Fruit fly (Drosophila melanogaster) whole organism, embryonic: ENCODE data around the gene CG10214.

Source experiments
- CG13424 ChIP-seq: fragments of 200-800 bp; sonication (Bioruptor generic); optimal IDR thresholded peaks from 2 replicates; lab custom pipeline; 2019; ENCODE audit warnings: missing biosample characterization, mild to moderate bottlenecking, missing genetic modification characterization, moderate library complexity
- CG13775 ChIP-seq: fragments of 200-800 bp; sonication (Bioruptor generic); optimal IDR thresholded peaks from 3 replicates; lab custom pipeline; 2017; ENCODE audit warnings: missing biosample characterization, mild to moderate bottlenecking, missing genetic modification characterization
- CG14014 ChIP-seq: fragments of 200-800 bp; sonication (Bioruptor generic); IDR thresholded peaks from 2 replicates; pipeline ENCODE4 v1.3.6; 2022; ENCODE audit warnings: missing biosample characterization, missing genetic modification characterization
- CG15601 ChIP-seq: fragments of 200-800 bp; sonication (Bioruptor generic); optimal IDR thresholded peaks from 3 replicates; lab custom pipeline; 2019; ENCODE audit warnings: missing biosample characterization, mild to moderate bottlenecking, missing genetic modification characterization, moderate library complexity
- CG16779 ChIP-seq: fragments of 200-800 bp; sonication (Bioruptor generic); IDR thresholded peaks from 2 replicates; pipeline ENCODE4 v1.3.6; 2022; ENCODE audit warnings: missing biosample characterization, missing genetic modification characterization
- CG1792 ChIP-seq: fragments of 200-800 bp; sonication (Bioruptor generic); optimal IDR thresholded peaks from 2 replicates; lab custom pipeline; 2016; ENCODE audit warnings: missing biosample characterization, missing genetic modification characterization
- CG18599 ChIP-seq: fragments of 200-800 bp; sonication (Bioruptor generic); optimal IDR thresholded peaks from 3 replicates; lab custom pipeline; 2017; ENCODE audit warnings: missing biosample characterization, missing genetic modification characterization, mild to moderate bottlenecking, moderate library complexity, missing genetic modification reagents
- CG18619 ChIP-seq: fragments of 200-800 bp; sonication (Bioruptor generic); optimal IDR thresholded peaks from 3 replicates; lab custom pipeline; 2017; ENCODE audit warnings: missing biosample characterization, mild to moderate bottlenecking, missing genetic modification characterization
- CG30403 ChIP-seq: fragments of 200-800 bp; sonication (Bioruptor generic); optimal IDR thresholded peaks from 3 replicates; lab custom pipeline; 2016; ENCODE audit warnings: missing biosample characterization, missing genetic modification characterization
- CG31388 ChIP-seq: fragments of 200-800 bp; sonication (Bioruptor generic); optimal IDR thresholded peaks from 2 replicates; lab custom pipeline; 2016; ENCODE audit warnings: missing biosample characterization, missing genetic modification characterization
- CG32532 ChIP-seq: fragments of 200-800 bp; sonication (Bioruptor generic); IDR thresholded peaks from 2 replicates; pipeline ENCODE4 v1.3.6; 2022; ENCODE audit warnings: missing biosample characterization, missing genetic modification characterization
- CG3281 ChIP-seq: fragments of 200-800 bp; sonication (Bioruptor generic); optimal IDR thresholded peaks from 3 replicates; lab custom pipeline; 2017; ENCODE audit warnings: missing biosample characterization, mild to moderate bottlenecking, missing genetic modification characterization
- CG4707 ChIP-seq: fragments of 200-800 bp; sonication (Bioruptor generic); optimal IDR thresholded peaks from 2 replicates; lab custom pipeline; 2018; ENCODE audit warnings: missing biosample characterization, mild to moderate bottlenecking, missing genetic modification characterization, moderate library complexity
- CG4854 ChIP-seq: fragments of 200-800 bp; sonication (Bioruptor generic); optimal IDR thresholded peaks from 2 replicates; lab custom pipeline; 2016; ENCODE audit warnings: missing biosample characterization, missing genetic modification characterization, inconsistent platforms
- CG6175 ChIP-seq: fragments of 200-800 bp; sonication (Bioruptor generic); IDR thresholded peaks from 3 replicates; pipeline ENCODE4 v1.3.6; 2022; ENCODE audit warnings: missing biosample characterization, missing genetic modification characterization
- CG6765 ChIP-seq: fragments of 200-800 bp; sonication (Bioruptor generic); optimal IDR thresholded peaks from 3 replicates; lab custom pipeline; 2017; ENCODE audit warnings: missing biosample characterization, mild to moderate bottlenecking, missing genetic modification characterization
- CG8281 ChIP-seq: fragments of 200-800 bp; sonication (Bioruptor generic); optimal IDR thresholded peaks from 2 replicates; lab custom pipeline; 2018; ENCODE audit warnings: missing biosample characterization, mild to moderate bottlenecking, missing genetic modification characterization, moderate library complexity
- CoRest ChIP-seq: fragments of 200-800 bp; sonication (Bioruptor generic); optimal IDR thresholded peaks from 3 replicates; lab custom pipeline; 2018; ENCODE audit warnings: missing biosample characterization, mild to moderate bottlenecking, missing genetic modification characterization, moderate library complexity
- D19A ChIP-seq: fragments of 200-800 bp; optimal IDR thresholded peaks from 3 replicates; lab custom pipeline; 2019; ENCODE audit warnings: missing biosample characterization, mild to moderate bottlenecking, missing genetic modification characterization, moderate library complexity
- D19B ChIP-seq: fragments of 200-800 bp; sonication (Bioruptor generic); optimal IDR thresholded peaks from 2 replicates; lab custom pipeline; 2017; ENCODE audit warnings: missing biosample characterization, mild to moderate bottlenecking, missing genetic modification characterization
- Dbx ChIP-seq: fragments of 200-800 bp; sonication (Bioruptor generic); IDR thresholded peaks from 3 replicates; pipeline ENCODE4 v1.3.6; 2022; ENCODE audit warnings: missing biosample characterization, missing genetic modification characterization
- Dip2 ChIP-seq: fragments of 200-800 bp; sonication (Bioruptor generic); IDR thresholded peaks from 2 replicates; pipeline ENCODE4 v1.3.6; 2022; ENCODE audit warnings: missing biosample characterization, missing genetic modification characterization
- Drgx ChIP-seq: fragments of 200-800 bp; sonication (Bioruptor generic); IDR thresholded peaks from 2 replicates; pipeline ENCODE4 v1.3.6; 2022; ENCODE audit warnings: missing biosample characterization, missing genetic modification characterization
- H15 ChIP-seq: fragments of 200-800 bp; sonication (Bioruptor generic); IDR thresholded peaks from 3 replicates; pipeline ENCODE4 v1.3.6; 2022; ENCODE audit warnings: missing biosample characterization, missing genetic modification characterization
- HmgD ChIP-seq: fragments of 200-800 bp; sonication (Bioruptor generic); optimal IDR thresholded peaks from 3 replicates; lab custom pipeline; 2016; ENCODE audit warnings: missing biosample characterization, missing genetic modification characterization
- Hr3 ChIP-seq: fragments of 200-800 bp; sonication (Bioruptor generic); optimal IDR thresholded peaks from 3 replicates; lab custom pipeline; 2016; ENCODE audit warnings: missing biosample characterization, missing genetic modification characterization
- Hr51 ChIP-seq, 2 experiments: fragments of 200-800 bp; sonication (Bioruptor generic); optimal IDR thresholded peaks; 2 replicates in 1 of 2; 3 replicates in 1 of 2; lab custom pipeline; 2016 to 2018; ENCODE audit warnings: missing biosample characterization in 2 of 2, missing genetic modification characterization in 2 of 2, mild to moderate bottlenecking in 1 of 2, moderate library complexity in 1 of 2
- MBD-R2 ChIP-seq: fragments of 200-800 bp; sonication (Bioruptor generic); IDR thresholded peaks from 2 replicates; pipeline ENCODE4 v1.3.6; 2022; ENCODE audit warnings: missing biosample characterization, missing genetic modification characterization
- Mad ChIP-seq: fragments of 200-800 bp; sonication (Bioruptor generic); optimal IDR thresholded peaks from 2 replicates; lab custom pipeline; 2016; ENCODE audit warnings: missing biosample characterization, missing genetic modification characterization
- Myb ChIP-seq: fragments of 200-800 bp; sonication (Bioruptor generic); optimal IDR thresholded peaks from 2 replicates; lab custom pipeline; 2016; ENCODE audit warnings: missing biosample characterization, missing genetic modification characterization
- NFAT ChIP-seq: fragments of 200-800 bp; sonication (Bioruptor generic); IDR thresholded peaks from 2 replicates; pipeline ENCODE4 v1.3.6; 2022; ENCODE audit warnings: missing biosample characterization, missing genetic modification characterization
- Nf-YB ChIP-seq: fragments of 200-800 bp; sonication (Bioruptor generic); optimal IDR thresholded peaks from 3 replicates; lab custom pipeline; 2019; ENCODE audit warnings: missing biosample characterization, mild to moderate bottlenecking, missing genetic modification characterization, moderate library complexity
- Poxn ChIP-seq: fragments of 200-800 bp; sonication (Bioruptor generic); IDR thresholded peaks from 2 replicates; pipeline ENCODE4 v1.3.6; 2022; ENCODE audit warnings: missing biosample characterization, missing genetic modification characterization
- ab ChIP-seq: fragments of 200-800 bp; sonication (Bioruptor generic); optimal IDR thresholded peaks from 2 replicates; lab custom pipeline; 2016; ENCODE audit warnings: missing biosample characterization, missing genetic modification characterization
- ewg ChIP-seq: fragments of 200-800 bp; sonication (Bioruptor generic); optimal IDR thresholded peaks from 3 replicates; lab custom pipeline; 2017; ENCODE audit warnings: mild to moderate bottlenecking, missing biosample characterization, missing genetic modification reagents, missing genetic modification characterization
- gcm ChIP-seq: fragments of 200-800 bp; sonication (Bioruptor generic); optimal IDR thresholded peaks from 2 replicates; lab custom pipeline; 2019; ENCODE audit warnings: missing biosample characterization, mild to moderate bottlenecking, missing genetic modification characterization, moderate library complexity
- gem ChIP-seq: fragments of 200-800 bp; sonication (Bioruptor generic); optimal IDR thresholded peaks from 2 replicates; lab custom pipeline; 2019; ENCODE audit warnings: missing biosample characterization, mild to moderate bottlenecking, missing genetic modification characterization, moderate library complexity
- org-1 ChIP-seq: fragments of 200-800 bp; sonication (Bioruptor generic); optimal IDR thresholded peaks from 2 replicates; lab custom pipeline; 2017; ENCODE audit warnings: missing biosample characterization, missing genetic modification characterization
- pho ChIP-seq: fragments of 200-800 bp; sonication (Bioruptor generic); optimal IDR thresholded peaks from 2 replicates; lab custom pipeline; 2016; ENCODE audit warnings: missing biosample characterization, missing genetic modification characterization
- pros ChIP-seq: fragments of 200-800 bp; sonication (Bioruptor generic); optimal IDR thresholded peaks from 3 replicates; lab custom pipeline; 2019; ENCODE audit warnings: missing biosample characterization, mild to moderate bottlenecking, missing genetic modification characterization, moderate library complexity
- salm ChIP-seq: fragments of 200-800 bp; sonication (Bioruptor generic); optimal IDR thresholded peaks from 2 replicates; lab custom pipeline; 2018; ENCODE audit warnings: missing biosample characterization, mild to moderate bottlenecking, missing genetic modification characterization
- schlank ChIP-seq: fragments of 200-800 bp; sonication (Bioruptor generic); optimal IDR thresholded peaks from 2 replicates; lab custom pipeline; 2018; ENCODE audit warnings: missing biosample characterization, mild to moderate bottlenecking, missing genetic modification characterization
- shn ChIP-seq: fragments of 200-800 bp; sonication (Bioruptor generic); optimal IDR thresholded peaks from 3 replicates; lab custom pipeline; 2016; ENCODE audit warnings: missing biosample characterization, missing genetic modification characterization
- slou ChIP-seq: fragments of 200-800 bp; sonication (Bioruptor generic); optimal IDR thresholded peaks from 3 replicates; lab custom pipeline; 2016; ENCODE audit warnings: missing biosample characterization, missing genetic modification characterization
- slp2 ChIP-seq: fragments of 200-800 bp; sonication (Bioruptor generic); optimal IDR thresholded peaks from 2 replicates; lab custom pipeline; 2016; ENCODE audit warnings: missing biosample characterization, missing genetic modification characterization
- stc ChIP-seq: fragments of 200-800 bp; sonication (Bioruptor generic); IDR thresholded peaks from 2 replicates; pipeline ENCODE4 v1.3.6; 2022; ENCODE audit warnings: missing biosample characterization, missing genetic modification characterization
- wdn ChIP-seq: fragments of 200-800 bp; sonication (Bioruptor generic); IDR thresholded peaks from 2 replicates; pipeline ENCODE4 v1.3.6; 2022; ENCODE audit warnings: missing biosample characterization, missing genetic modification characterization
- zf30C ChIP-seq: fragments of 200-800 bp; sonication (Bioruptor generic); optimal IDR thresholded peaks from 3 replicates; lab custom pipeline; 2018; ENCODE audit warnings: missing biosample characterization, mild to moderate bottlenecking, missing genetic modification characterization

The CG10214 gene

dm6 chr3R:23729632-23730471 is 37.4 kb downstream of the CG10214 start (continued):
- no peak for TF ChIP-seq CG14014 (GFP tag; lab: Robert Waterston, UW)
- TF ChIP-seq Hr51 (GFP tag; optimal IDR thresholded peaks at IDR 0.05; lab: Kevin White, UChicago), result no peak
- TF ChIP-seq Drgx, result peak; percentile 44
- no peak for TF ChIP-seq salm (tag; lab: Kevin White, UChicago)
- no peak for TF ChIP-seq slp2
- TF ChIP-seq Myb (GFP tag; lab: Kevin White, UChicago), result no peak
- peak; percentile 89 for TF ChIP-seq pros (GFP tag; lab: Kevin White, UChicago)
- TF ChIP-seq gcm (GFP tag; lab: Kevin White, UChicago), result peak; percentile 48
- no peak for TF ChIP-seq Mad (GFP tag; lab: Kevin White, UChicago)
- no peak for TF ChIP-seq wdn (GFP tag; lab: Robert Waterston, UW)
- TF ChIP-seq CG15601 (tag; lab: Kevin White, UChicago), result peak; percentile 36

- TF ChIP-seq CG8281 (tag; lab: Kevin White, UChicago) (no peak), Hr3 (GFP tag; lab: Kevin White, UChicago) (no peak), Dip2 (GFP tag; lab: Robert Waterston, UW) (no peak), Nf-YB (GFP tag; lab: Kevin White, UChicago) (no peak), CG1792 (GFP tag; lab: Kevin White, UChicago) (no peak), CG6765 (GFP tag; lab: Kevin White, UChicago) (peak; percentile 69), gem (tag; lab: Kevin White, UChicago) (peak; percentile 9), CoRest (no peak), ab (no peak), HmgD (GFP tag; lab: Kevin White, UChicago) (no peak), slp2 (no peak), slou (no peak), CG3281 (peak; percentile 72), stc (no peak), schlank (tag; lab: Kevin White, UChicago) (peak; percentile 75), shn (GFP tag; lab: Kevin White, UChicago) (no peak), NFAT (no peak), CG30403 (GFP tag; lab: Kevin White, UChicago) (no peak), D19A (tag; lab: Kevin White, UChicago) (no peak), CG18599 (GFP tag; lab: Kevin White, UChicago) (peak; percentile 86), H15 (GFP tag; lab: Robert Waterston, UW) (no peak), D19B (GFP tag; lab: Kevin White, UChicago) (peak; percentile 21), CG18619 (GFP tag; lab: Kevin White, UChicago) (peak; percentile 54), CG4707 (GFP tag; lab: Kevin White, UChicago) (no peak), CG16779 (no peak), Dbx (0 out of 3 replicates have a peak, but pooled peaks have one; percentile 17), CG4854 (peak; percentile 19), CG31388 (GFP tag; lab: Kevin White, UChicago) (no peak), CG13775 (GFP tag; lab: Kevin White, UChicago) (no peak), CG6175 (GFP tag; lab: Robert Waterston, UW) (no peak), ewg (no peak), CG13424 (tag; lab: Kevin White, UChicago) (no peak), CG14014 (GFP tag; lab: Robert Waterston, UW) (no peak; the same call in 1 of the 2 replicates), pho (GFP tag; lab: Kevin White, UChicago) (peak; percentile 52), CG32532 (GFP tag; lab: Robert Waterston, UW) (no peak), Poxn (GFP tag; lab: Robert Waterston, UW) (no peak), org-1 (GFP tag; lab: Kevin White, UChicago) (peak; percentile 34), MBD-R2 (GFP tag; lab: Robert Waterston, UW) (no peak), zf30C (GFP tag; lab: Kevin White, UChicago) (no peak)
Measured at dm6 chr3R:23729066-23729465, 38.2 kb downstream of the CG10214 start.
